Fruit fly (Drosophila melanogaster) whole organism: ENCODE results near the gene Galphai.

Experiments
- CG8478 ChIP-seq: fragments of >200 bp; optimal IDR thresholded peaks from 2 replicates; lab custom pipeline; 2018; ENCODE audit warnings: inconsistent platforms
- Dll ChIP-seq: fragments of >200 bp; optimal IDR thresholded peaks from 2 replicates; lab custom pipeline; 2017
- EcR ChIP-seq, 2 experiments: fragments of >200 bp; optimal IDR thresholded peaks; 2 replicates each; lab custom pipeline; 2017; ENCODE audit warnings: missing biosample characterization in 2 of 2, missing genetic modification characterization in 2 of 2, missing genetic modification reagents in 2 of 2
- pan ChIP-seq: fragments of >200 bp; optimal IDR thresholded peaks from 2 replicates; lab custom pipeline; 2017
- psq ChIP-seq: fragments of >200 bp; optimal IDR thresholded peaks from 2 replicates; lab custom pipeline; 2017
- usp ChIP-seq: fragments of >200 bp; optimal IDR thresholded peaks from 2 replicates; lab custom pipeline; 2017; ENCODE audit warnings: missing biosample characterization, missing genetic modification characterization, mixed read lengths

Gene Galphai

dm6 chr3L:6979387-6980249 is at the start of gene Galphai:
Gene Galphai (minus strand): TSS chr3L:6980044.
- TF ChIP-seq CG8478 (lab: Kevin White, UChicago) (no peak), usp (GFP tag; lab: Kevin White, UChicago) (no peak), pan (lab: Kevin White, UChicago) (no peak), Dll (lab: Kevin White, UChicago) (no peak), psq (lab: Kevin White, UChicago) (no peak), EcR (GFP tag; optimal IDR thresholded peaks at IDR 0.05; lab: Kevin White, UChicago) (no peak)

- TF ChIP-seq psq (lab: Kevin White, UChicago) (no peak), CG8478 (lab: Kevin White, UChicago) (no peak), usp (GFP tag; lab: Kevin White, UChicago) (no peak), pan (lab: Kevin White, UChicago) (no peak), EcR (GFP tag; optimal IDR thresholded peaks at IDR 0.05; lab: Kevin White, UChicago) (no peak), Dll (lab: Kevin White, UChicago) (no peak)
Measured at dm6 chr3L:7026694-7027093, 46.9 kb upstream of the Galphai start, which contains the start of gene CG17744. Gene CG17744 (minus strand): TSS chr3L:7026794.

- TF ChIP-seq usp (GFP tag; lab: Kevin White, UChicago) (no peak), psq (lab: Kevin White, UChicago) (no peak), EcR (GFP tag; optimal IDR thresholded peaks at IDR 0.05; lab: Kevin White, UChicago) (no peak), CG8478 (lab: Kevin White, UChicago) (no peak), Dll (lab: Kevin White, UChicago) (no peak), pan (lab: Kevin White, UChicago) (no peak)
Measured at dm6 chr3L:7013568-7014305, 33.9 kb upstream of the Galphai start.

- TF ChIP-seq pan (lab: Kevin White, UChicago) (no peak), psq (lab: Kevin White, UChicago) (no peak), usp (GFP tag; lab: Kevin White, UChicago) (no peak), CG8478 (lab: Kevin White, UChicago) (no peak), EcR (GFP tag; optimal IDR thresholded peaks at IDR 0.05; lab: Kevin White, UChicago) (no peak), Dll (lab: Kevin White, UChicago) (no peak)
Measured at dm6 chr3L:7012271-7012670, 32.4 kb upstream of the Galphai start.

dm6 chr3L:7009886-7010285 is 30.0 kb upstream of the Galphai start:
- TF ChIP-seq usp (GFP tag; lab: Kevin White, UChicago), result no peak
- TF ChIP-seq psq (lab: Kevin White, UChicago), result no peak
- TF ChIP-seq CG8478 (lab: Kevin White, UChicago), result no peak
- no peak for TF ChIP-seq Dll (lab: Kevin White, UChicago)
- no peak for TF ChIP-seq pan (lab: Kevin White, UChicago)
- TF ChIP-seq EcR (GFP tag; optimal IDR thresholded peaks at IDR 0.05; lab: Kevin White, UChicago), result no peak

dm6 chr3L:7009411-7009810 is 29.6 kb upstream of the Galphai start:
- TF ChIP-seq Dll (lab: Kevin White, UChicago), result no peak
- TF ChIP-seq usp (GFP tag; lab: Kevin White, UChicago), result no peak
- TF ChIP-seq pan (lab: Kevin White, UChicago), result no peak
- TF ChIP-seq EcR (GFP tag; optimal IDR thresholded peaks at IDR 0.05; lab: Kevin White, UChicago), result no peak
- TF ChIP-seq CG8478 (lab: Kevin White, UChicago), result no peak
- TF ChIP-seq psq (lab: Kevin White, UChicago), result no peak

dm6 chr3L:7008351-7008750 is 28.5 kb upstream of the Galphai start:
- TF ChIP-seq pan (lab: Kevin White, UChicago) (no peak), EcR (GFP tag; optimal IDR thresholded peaks at IDR 0.05; lab: Kevin White, UChicago) (no peak), usp (GFP tag; lab: Kevin White, UChicago) (no peak), Dll (lab: Kevin White, UChicago) (no peak), psq (lab: Kevin White, UChicago) (no peak), CG8478 (lab: Kevin White, UChicago) (no peak)

dm6 chr3L:7006421-7006820 is 26.6 kb upstream of the Galphai start:
- TF ChIP-seq EcR (GFP tag; optimal IDR thresholded peaks at IDR 0.05; lab: Kevin White, UChicago) (no peak), usp (GFP tag; lab: Kevin White, UChicago) (no peak), pan (lab: Kevin White, UChicago) (no peak), psq (lab: Kevin White, UChicago) (no peak), CG8478 (lab: Kevin White, UChicago) (no peak), Dll (lab: Kevin White, UChicago) (no peak)

- TF ChIP-seq CG8478 (lab: Kevin White, UChicago) (no peak), pan (lab: Kevin White, UChicago) (no peak), EcR (GFP tag; optimal IDR thresholded peaks at IDR 0.05; lab: Kevin White, UChicago) (no peak), Dll (lab: Kevin White, UChicago) (no peak), psq (lab: Kevin White, UChicago) (no peak), usp (GFP tag; lab: Kevin White, UChicago) (no peak)
Measured at dm6 chr3L:7003132-7003531, 23.3 kb upstream of the Galphai start.

- no peak for TF ChIP-seq pan (lab: Kevin White, UChicago)
- no peak for TF ChIP-seq Dll (lab: Kevin White, UChicago)
- no peak for TF ChIP-seq psq (lab: Kevin White, UChicago)
- no peak for TF ChIP-seq CG8478 (lab: Kevin White, UChicago)
- no peak for TF ChIP-seq usp (GFP tag; lab: Kevin White, UChicago)
- TF ChIP-seq EcR (GFP tag; optimal IDR thresholded peaks at IDR 0.05; lab: Kevin White, UChicago), result no peak
Measured at dm6 chr3L:7002355-7002754, 22.5 kb upstream of the Galphai start.
